Fruit fly (Drosophila melanogaster) whole organism, prepupa: ENCODE measurements around the gene dre4.

Source experiments
- Blimp-1 ChIP-seq: fragments of 200-800 bp; sonication (Bioruptor generic); optimal IDR thresholded peaks from 3 replicates; lab custom pipeline; 2017; ENCODE audit warnings: missing biosample characterization, missing genetic modification characterization, mild to moderate bottlenecking, moderate library complexity, missing genetic modification reagents
- CG10631 ChIP-seq: fragments of 200-800 bp; sonication (Bioruptor generic); optimal IDR thresholded peaks from 2 replicates; lab custom pipeline; 2016; ENCODE audit warnings: missing biosample characterization, missing genetic modification characterization
- CG10669 ChIP-seq: fragments of 200-800 bp; sonication (Bioruptor generic); optimal IDR thresholded peaks from 3 replicates; lab custom pipeline; 2018; ENCODE audit warnings: missing biosample characterization, mild to moderate bottlenecking, missing genetic modification characterization, moderate library complexity
- CG11762 ChIP-seq: fragments of 200-800 bp; sonication (Bioruptor generic); optimal IDR thresholded peaks from 3 replicates; lab custom pipeline; 2016; ENCODE audit warnings: missing biosample characterization, missing genetic modification characterization; ENCODE audit not compliant: insufficient read depth
- CG11902 ChIP-seq: fragments of 200-800 bp; sonication (Bioruptor generic); optimal IDR thresholded peaks from 3 replicates; lab custom pipeline; 2016; ENCODE audit warnings: missing biosample characterization, missing genetic modification characterization
- CG1621 ChIP-seq: fragments of 200-800 bp; sonication (Bioruptor generic); optimal IDR thresholded peaks from 3 replicates; lab custom pipeline; 2018; ENCODE audit warnings: missing biosample characterization, mild to moderate bottlenecking, missing genetic modification characterization
- CG16779 ChIP-seq: fragments of 200-800 bp; sonication (Bioruptor generic); optimal IDR thresholded peaks from 3 replicates; lab custom pipeline; 2017; ENCODE audit warnings: missing biosample characterization, mild to moderate bottlenecking, missing genetic modification characterization
- CG3032 ChIP-seq: fragments of 200-800 bp; optimal IDR thresholded peaks from 2 replicates; lab custom pipeline; 2019; ENCODE audit warnings: missing biosample characterization, mild to moderate bottlenecking, missing genetic modification characterization, moderate library complexity
- CG31627 ChIP-seq: fragments of 200-800 bp; sonication (Bioruptor generic); optimal IDR thresholded peaks from 3 replicates; lab custom pipeline; 2016; ENCODE audit warnings: missing biosample characterization, missing genetic modification characterization
- CG32006 ChIP-seq: fragments of 200-800 bp; sonication (Bioruptor generic); optimal IDR thresholded peaks from 3 replicates; lab custom pipeline; 2017; ENCODE audit warnings: missing biosample characterization, mild to moderate bottlenecking, missing genetic modification characterization
- CG34406 ChIP-seq: fragments of 200-800 bp; sonication (Bioruptor generic); optimal IDR thresholded peaks from 3 replicates; lab custom pipeline; 2016; ENCODE audit warnings: missing biosample characterization, missing genetic modification characterization
- CG4318 ChIP-seq: fragments of 200-800 bp; sonication (Bioruptor generic); optimal IDR thresholded peaks from 3 replicates; lab custom pipeline; 2017; ENCODE audit warnings: missing biosample characterization, mild to moderate bottlenecking, missing genetic modification characterization
- CG6163 ChIP-seq: fragments of 200-800 bp; sonication (Bioruptor generic); IDR thresholded peaks from 3 replicates; pipeline ENCODE4 v1.3.6; 2022; ENCODE audit warnings: missing biosample characterization, missing genetic modification characterization
- CG6276 ChIP-seq: fragments of 200-800 bp; sonication (Bioruptor generic); optimal IDR thresholded peaks from 2 replicates; lab custom pipeline; 2017; ENCODE audit warnings: missing biosample characterization, mild to moderate bottlenecking, missing genetic modification characterization
- CG6792 ChIP-seq: fragments of 200-800 bp; sonication (Bioruptor generic); optimal IDR thresholded peaks from 3 replicates; lab custom pipeline; 2016; ENCODE audit warnings: missing biosample characterization, missing genetic modification characterization
- CG7368 ChIP-seq: fragments of 200-800 bp; sonication (Bioruptor generic); optimal IDR thresholded peaks from 3 replicates; lab custom pipeline; 2016; ENCODE audit warnings: missing biosample characterization, missing genetic modification characterization
- CG8119 ChIP-seq: fragments of 200-800 bp; sonication (Bioruptor generic); IDR thresholded peaks from 3 replicates; pipeline ENCODE4 v1.3.6; 2022; ENCODE audit warnings: missing biosample characterization, missing genetic modification characterization
- CG8319 ChIP-seq: fragments of 200-800 bp; sonication (Bioruptor generic); optimal IDR thresholded peaks from 3 replicates; lab custom pipeline; 2016; ENCODE audit warnings: missing biosample characterization, missing genetic modification characterization
- CG9139 ChIP-seq: fragments of 200-800 bp; sonication (Bioruptor generic); optimal IDR thresholded peaks from 3 replicates; lab custom pipeline; 2017; ENCODE audit warnings: missing biosample characterization, mild to moderate bottlenecking, missing genetic modification characterization
- Eip75B ChIP-seq: fragments of 200-800 bp; sonication (Bioruptor generic); optimal IDR thresholded peaks from 3 replicates; lab custom pipeline; 2016; ENCODE audit warnings: missing biosample characterization, missing genetic modification characterization
- Eip78C ChIP-seq: fragments of 200-800 bp; sonication (Bioruptor generic); peaks from one replicate; lab custom pipeline; 2016; ENCODE audit warnings: missing biosample characterization, missing genetic modification characterization
- Eip93F ChIP-seq: fragments of 200-800 bp; sonication (Bioruptor generic); optimal IDR thresholded peaks from 2 replicates; lab custom pipeline; 2016; ENCODE audit warnings: missing biosample characterization, mild to moderate bottlenecking, missing genetic modification characterization
- Ets21C ChIP-seq: fragments of 200-800 bp; sonication (Bioruptor generic); optimal IDR thresholded peaks from 3 replicates; lab custom pipeline; 2016; ENCODE audit warnings: missing biosample characterization, missing genetic modification characterization
- Ets96B ChIP-seq: fragments of 200-800 bp; optimal IDR thresholded peaks from 2 replicates; lab custom pipeline; 2019; ENCODE audit warnings: missing biosample characterization, mild to moderate bottlenecking, missing genetic modification characterization, moderate library complexity
- Gug ChIP-seq: fragments of 200-800 bp; sonication (Bioruptor generic); IDR thresholded peaks from 2 replicates; pipeline ENCODE4 v1.3.6; 2022; ENCODE audit warnings: missing biosample characterization, missing genetic modification characterization
- Hr39 ChIP-seq: fragments of 200-800 bp; sonication (Bioruptor generic); optimal IDR thresholded peaks from 2 replicates; lab custom pipeline; 2016; ENCODE audit warnings: missing biosample characterization, missing genetic modification characterization
- Hr4 ChIP-seq: fragments of 200-800 bp; sonication (Bioruptor generic); optimal IDR thresholded peaks from 3 replicates; lab custom pipeline; 2016; ENCODE audit warnings: missing biosample characterization, missing genetic modification characterization
- Lpt ChIP-seq: fragments of 200-800 bp; sonication (Bioruptor generic); optimal IDR thresholded peaks from 3 replicates; lab custom pipeline; 2016; ENCODE audit warnings: missing biosample characterization, missing genetic modification characterization
- Met ChIP-seq: fragments of 200-800 bp; sonication (Bioruptor generic); optimal IDR thresholded peaks from 3 replicates; lab custom pipeline; 2016; ENCODE audit warnings: missing biosample characterization, missing genetic modification characterization
- Smox ChIP-seq: fragments of 200-800 bp; sonication (Bioruptor generic); optimal IDR thresholded peaks from 3 replicates; lab custom pipeline; 2016; ENCODE audit warnings: missing biosample characterization, missing genetic modification characterization
- Sox102F ChIP-seq: fragments of 200-800 bp; sonication (Bioruptor generic); optimal IDR thresholded peaks from 2 replicates; lab custom pipeline; 2016; ENCODE audit warnings: missing biosample characterization, mild to moderate bottlenecking, missing genetic modification characterization
- Sox15 ChIP-seq: fragments of 200-800 bp; sonication (Bioruptor generic); optimal IDR thresholded peaks from 3 replicates; lab custom pipeline; 2016; ENCODE audit warnings: missing biosample characterization, missing genetic modification characterization
- achi ChIP-seq: fragments of 200-800 bp; sonication (Bioruptor generic); optimal IDR thresholded peaks from 3 replicates; lab custom pipeline; 2016; ENCODE audit warnings: missing biosample characterization, missing genetic modification characterization
- acj6 ChIP-seq: fragments of 200-800 bp; sonication (Bioruptor generic); optimal IDR thresholded peaks from 3 replicates; lab custom pipeline; 2016; ENCODE audit warnings: missing biosample characterization, missing genetic modification characterization
- dac ChIP-seq: fragments of 200-800 bp; sonication (Bioruptor generic); optimal IDR thresholded peaks from 2 replicates; lab custom pipeline; 2017; ENCODE audit warnings: missing biosample characterization, mild to moderate bottlenecking, missing genetic modification characterization
- dsx ChIP-seq: fragments of 200-800 bp; optimal IDR thresholded peaks from 3 replicates; lab custom pipeline; 2019; ENCODE audit warnings: missing biosample characterization, mild to moderate bottlenecking, missing genetic modification characterization, moderate library complexity; ENCODE audit not compliant: poor library complexity, severe bottlenecking
- eg ChIP-seq: fragments of 200-800 bp; sonication (Bioruptor generic); IDR thresholded peaks from 3 replicates; pipeline ENCODE4 v1.3.6; 2022; ENCODE audit warnings: missing biosample characterization, missing genetic modification characterization
- esn ChIP-seq: fragments of 200-800 bp; sonication (Bioruptor generic); optimal IDR thresholded peaks from 2 replicates; lab custom pipeline; 2016; ENCODE audit warnings: missing biosample characterization, mild to moderate bottlenecking, missing genetic modification characterization, moderate library complexity
- fd59A ChIP-seq: fragments of 200-800 bp; sonication (Bioruptor generic); optimal IDR thresholded peaks from 2 replicates; lab custom pipeline; 2017; ENCODE audit warnings: missing biosample characterization, mild to moderate bottlenecking, missing genetic modification characterization, missing genetic modification reagents
- fd85E ChIP-seq: fragments of 200-800 bp; sonication (Bioruptor generic); optimal IDR thresholded peaks from 3 replicates; lab custom pipeline; 2016; ENCODE audit warnings: missing biosample characterization, missing genetic modification characterization
- fkh ChIP-seq: fragments of 200-800 bp; sonication (Bioruptor generic); optimal IDR thresholded peaks from 3 replicates; lab custom pipeline; 2017; ENCODE audit warnings: missing biosample characterization, mild to moderate bottlenecking, missing genetic modification characterization, moderate library complexity
- lz ChIP-seq: fragments of 200-800 bp; sonication (Bioruptor generic); optimal IDR thresholded peaks from 3 replicates; lab custom pipeline; 2016; ENCODE audit warnings: missing biosample characterization, missing genetic modification characterization
- pdm3 ChIP-seq: fragments of 200-800 bp; sonication (Bioruptor generic); optimal IDR thresholded peaks from 3 replicates; lab custom pipeline; 2016; ENCODE audit warnings: missing biosample characterization, missing genetic modification characterization
- spab ChIP-seq: fragments of 200-800 bp; sonication (Bioruptor generic); optimal IDR thresholded peaks from 2 replicates; lab custom pipeline; 2017; ENCODE audit warnings: missing biosample characterization, mild to moderate bottlenecking, missing genetic modification characterization, missing genetic modification reagents
- ss ChIP-seq, 2 experiments: fragments of 200-800 bp; sonication (Bioruptor generic); optimal IDR thresholded peaks; 2 replicates in 1 of 2; 3 replicates in 1 of 2; lab custom pipeline; 2017 to 2018; ENCODE audit warnings: mild to moderate bottlenecking in 2 of 2, missing biosample characterization in 2 of 2, missing genetic modification characterization in 2 of 2, moderate library complexity in 1 of 2
- svp ChIP-seq: fragments of 200-800 bp; sonication (Bioruptor generic); peaks from one replicate; lab custom pipeline; 2016; ENCODE audit warnings: missing biosample characterization, missing genetic modification characterization
- topi ChIP-seq: fragments of 200-800 bp; sonication (Bioruptor generic); optimal IDR thresholded peaks from 3 replicates; lab custom pipeline; 2016; ENCODE audit warnings: missing biosample characterization, missing genetic modification characterization

Gene dre4

DNA sequence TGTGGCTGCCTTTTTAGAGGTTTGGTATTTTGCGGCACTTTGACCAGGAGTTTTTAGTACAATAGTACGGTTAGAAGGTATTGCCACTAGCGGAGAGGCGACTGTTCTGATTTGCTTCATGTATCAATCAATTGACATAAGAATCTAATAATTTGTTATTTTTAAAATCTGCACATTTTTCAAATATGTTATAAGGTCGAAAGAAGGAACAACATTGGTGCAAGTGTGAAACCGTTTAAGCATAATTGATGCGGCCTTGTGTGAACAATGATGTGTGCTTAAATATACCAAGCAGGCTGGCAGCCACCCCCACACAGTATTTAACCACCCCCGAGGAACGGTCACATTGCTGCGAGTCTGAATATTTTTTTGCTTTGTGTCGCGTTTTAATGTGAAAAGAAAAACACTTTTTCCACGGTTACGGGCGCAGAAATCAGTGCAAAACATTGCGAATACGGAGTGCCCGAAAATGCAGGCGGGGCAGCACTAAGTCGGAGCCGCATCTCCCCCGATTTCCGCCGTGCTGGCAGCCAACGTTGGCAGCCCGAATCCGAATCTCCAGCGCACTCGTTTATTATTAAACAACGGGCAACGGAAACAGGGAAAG, 10.9 kb downstream of the dre4 start, which contains the start of the genes HBS1 and CG12025 (continued):
- peak; percentile 40 for TF ChIP-seq topi
- no peak for TF ChIP-seq pdm3
- peak; percentile 55 for TF ChIP-seq esn (GFP tag; lab: Kevin White, UChicago)
- TF ChIP-seq Sox15 (GFP tag; lab: Kevin White, UChicago) = peak; percentile 46
- peak; percentile 40; the same call in 1 of the 2 replicates for TF ChIP-seq Gug (GFP tag; lab: Robert Waterston, UW)
- no peak for TF ChIP-seq Sox102F (GFP tag; lab: Kevin White, UChicago)
- no peak for TF ChIP-seq CG8119 (GFP tag; lab: Robert Waterston, UW)
- no peak for TF ChIP-seq Met (GFP tag; lab: Kevin White, UChicago)
- TF ChIP-seq, all 60 proteins: peak for 32

DNA sequence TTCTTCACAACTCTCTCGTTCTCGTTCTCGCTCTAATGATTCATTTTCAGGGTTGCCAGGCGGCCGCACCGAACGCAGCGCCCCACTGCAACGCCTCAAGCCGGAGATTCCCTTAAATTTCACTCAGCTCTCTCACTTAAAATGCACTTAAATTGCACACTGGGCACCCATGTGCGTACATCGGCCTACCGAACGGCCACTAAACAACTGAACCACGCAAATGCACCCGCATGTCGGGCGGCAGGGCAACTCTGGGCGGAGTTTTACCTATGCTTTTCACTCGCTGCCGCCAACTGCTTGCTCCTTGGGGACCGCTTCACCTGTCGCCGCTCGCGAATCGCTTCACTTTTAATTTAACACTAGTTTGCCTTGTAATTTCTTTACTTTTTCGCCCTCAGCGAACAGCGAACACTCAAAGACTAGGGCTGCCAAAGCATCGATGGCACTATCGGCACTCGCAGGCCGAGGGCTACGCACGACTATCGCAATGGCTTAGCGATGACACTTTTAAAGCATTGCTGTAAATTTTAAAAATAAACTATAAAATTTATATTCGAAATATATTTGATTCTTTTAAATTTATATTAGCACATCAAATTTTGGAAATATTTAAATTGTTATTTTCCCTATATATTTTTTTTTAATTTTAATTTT, 14.2 kb downstream of the dre4 start, which contains the start of gene Rap1:
Gene Rap1 (minus strand): TSS at position 446 of the 654 bp plus-strand sequence.
- TF ChIP-seq CG4318 (GFP tag; lab: Kevin White, UChicago) (no peak), CG16779 (tag; lab: Kevin White, UChicago) (no peak), svp (GFP tag; lab: Kevin White, UChicago) (peak; percentile 21), CG31627 (GFP tag; lab: Kevin White, UChicago) (peak; percentile 69), CG34406 (no peak), topi (peak; percentile 37), Smox (GFP tag; lab: Kevin White, UChicago) (no peak), CG10631 (GFP tag; lab: Kevin White, UChicago) (peak; percentile 32), CG32006 (GFP tag; lab: Kevin White, UChicago) (peak; percentile 48), CG6163 (GFP tag; lab: Robert Waterston, UW) (peak; percentile 58; the same call in 1 of the 3 replicates), fd59A (no peak), Lpt (GFP tag; lab: Kevin White, UChicago) (no peak), fkh (GFP tag; lab: Kevin White, UChicago) (no peak), Eip93F (GFP tag; lab: Kevin White, UChicago) (peak; percentile 34), Eip75B (peak; percentile 53), Sox102F (GFP tag; lab: Kevin White, UChicago) (no peak), CG6792 (no peak), Hr4 (peak; percentile 17), spab (GFP tag; lab: Kevin White, UChicago) (peak; percentile 3), dac (GFP tag; lab: Kevin White, UChicago) (no peak), CG10669 (GFP tag; lab: Kevin White, UChicago) (peak; percentile 6), ss (GFP tag; optimal IDR thresholded peaks at IDR 0.05; lab: Kevin White, UChicago) (peak in 1 of 2 experiments; percentile 7), dsx (GFP tag; lab: Kevin White, UChicago) (no peak), CG7368 (GFP tag; lab: Kevin White, UChicago) (no peak), achi (GFP tag; lab: Kevin White, UChicago) (peak; percentile 31), lz (GFP tag; lab: Kevin White, UChicago) (peak; percentile 49), eg (GFP tag; lab: Robert Waterston, UW) (peak; percentile 56), Hr39 (GFP tag; lab: Kevin White, UChicago) (peak; percentile 49), CG1621 (tag; lab: Kevin White, UChicago) (no peak), Ets96B (tag; lab: Kevin White, UChicago) (peak; percentile 15), fd85E (no peak), CG11762 (GFP tag; lab: Kevin White, UChicago) (no peak), CG6276 (GFP tag; lab: Kevin White, UChicago) (peak; percentile 29), Blimp-1 (peak; percentile 37), Ets21C (GFP tag; lab: Kevin White, UChicago) (peak; percentile 3), CG8319 (GFP tag; lab: Kevin White, UChicago) (peak; percentile 42), Eip78C (GFP tag; lab: Kevin White, UChicago) (peak; percentile 69), acj6 (no peak), Gug (GFP tag; lab: Robert Waterston, UW) (0 out of 2 replicates have a peak, but pooled peaks have one; percentile 9), pdm3 (peak; percentile 42), CG11902 (GFP tag; lab: Kevin White, UChicago) (peak; percentile 17), CG3032 (tag; lab: Kevin White, UChicago) (peak; percentile 58), CG8119 (GFP tag; lab: Robert Waterston, UW) (no peak; the same call in 2 of the 3 replicates), CG9139 (GFP tag; lab: Kevin White, UChicago) (no peak), esn (GFP tag; lab: Kevin White, UChicago) (peak; percentile 56)
